Fruit fly (Drosophila melanogaster) S2 (cell line): ENCODE measurements around the gene nullo.

Source experiments
- CG8478 ChIP-seq: fragments of >200 bp; optimal IDR thresholded peaks from 2 replicates; lab custom pipeline; 2018
- CTCF ChIP-seq, 2 experiments: fragments of >200 bp; optimal IDR thresholded peaks; 2 replicates each; lab custom pipeline; 2018

DNA sequence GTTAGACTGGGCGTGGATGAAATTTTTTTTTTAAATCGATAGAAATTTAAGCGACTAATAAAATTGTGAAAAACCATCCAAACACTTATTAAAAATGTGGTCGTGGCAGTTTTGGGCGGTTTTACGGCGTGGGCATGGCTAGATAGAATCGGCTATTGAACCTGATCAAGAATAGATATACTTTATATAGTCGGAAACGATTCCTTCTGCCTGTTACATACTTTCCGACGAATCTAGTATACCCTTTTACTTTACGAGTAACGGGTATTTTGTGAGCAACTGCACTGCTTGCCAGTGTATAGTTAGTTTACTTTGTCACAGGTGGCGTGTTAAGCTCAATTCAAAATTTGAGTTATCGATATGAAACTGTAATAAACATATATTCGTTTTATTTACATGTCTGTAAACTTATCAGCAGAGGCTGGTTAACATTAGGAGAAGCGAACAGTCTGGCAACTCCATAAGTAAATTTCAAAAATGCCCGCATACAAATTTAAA is 34.3 kb upstream of the nullo start:
- TF ChIP-seq CG8478 (no peak), CTCF (optimal IDR thresholded peaks at IDR 0.05; lab: Kevin White, UChicago) (peak; percentile 93 to 94)
